Fruit fly (Drosophila melanogaster) whole organism, embryonic: ENCODE data around the gene Trs20.

ENCODE experiments used
- Aef1 ChIP-seq: fragments of 200-800 bp; sonication (Bioruptor generic); IDR thresholded peaks from 3 replicates; pipeline ENCODE4 v1.3.6; 2022; ENCODE audit warnings: missing biosample characterization, missing genetic modification characterization
- Bgb ChIP-seq: fragments of 200-800 bp; sonication (Bioruptor generic); IDR thresholded peaks from 2 replicates; pipeline ENCODE4 v1.3.6; 2022; ENCODE audit warnings: missing biosample characterization, missing genetic modification characterization; ENCODE audit not compliant: partially characterized antibody
- CG10147 ChIP-seq: fragments of 200-800 bp; sonication (Bioruptor generic); optimal IDR thresholded peaks from 2 replicates; lab custom pipeline; 2019; ENCODE audit warnings: missing biosample characterization, mild to moderate bottlenecking, missing genetic modification characterization, moderate library complexity
- CG10209 ChIP-seq: fragments of 200-800 bp; sonication (Bioruptor generic); optimal IDR thresholded peaks from 3 replicates; lab custom pipeline; 2017; ENCODE audit warnings: missing biosample characterization, mild to moderate bottlenecking, missing genetic modification characterization, missing genetic modification reagents
- CG11247 ChIP-seq: fragments of 200-800 bp; sonication (Bioruptor generic); IDR thresholded peaks from 2 replicates; pipeline ENCODE4 v1.3.6; 2022; ENCODE audit warnings: missing biosample characterization, missing genetic modification characterization
- CG12104 ChIP-seq: fragments of 200-800 bp; sonication (Bioruptor generic); optimal IDR thresholded peaks from 3 replicates; lab custom pipeline; 2016; ENCODE audit warnings: missing biosample characterization, missing genetic modification characterization
- CG14050 ChIP-seq: fragments of 200-800 bp; sonication (Bioruptor generic); IDR thresholded peaks from 3 replicates; pipeline ENCODE4 v1.3.6; 2022; ENCODE audit warnings: missing biosample characterization, missing genetic modification characterization
- CG14860 ChIP-seq: fragments of 200-800 bp; sonication (Bioruptor generic); IDR thresholded peaks from 3 replicates; pipeline ENCODE4 v1.3.6; 2022; ENCODE audit warnings: missing biosample characterization, missing genetic modification characterization; ENCODE audit not compliant: partially characterized antibody
- CG15269 ChIP-seq: fragments of 200-800 bp; sonication (Bioruptor generic); optimal IDR thresholded peaks from 2 replicates; lab custom pipeline; 2018; ENCODE audit warnings: missing biosample characterization, mild to moderate bottlenecking, missing genetic modification characterization, moderate library complexity
- CG1529 ChIP-seq: fragments of 200-800 bp; sonication (Bioruptor generic); optimal IDR thresholded peaks from 3 replicates; lab custom pipeline; 2018; ENCODE audit warnings: missing biosample characterization, missing genetic modification characterization
- CG17359 ChIP-seq: fragments of 200-800 bp; sonication (Bioruptor generic); optimal IDR thresholded peaks from 3 replicates; lab custom pipeline; 2018; ENCODE audit warnings: missing biosample characterization, mild to moderate bottlenecking, missing genetic modification characterization, moderate library complexity
- CG17829 ChIP-seq: fragments of 200-800 bp; optimal IDR thresholded peaks from 2 replicates; lab custom pipeline; 2019; ENCODE audit warnings: missing biosample characterization, mild to moderate bottlenecking, missing genetic modification characterization, moderate library complexity
- CG17912 ChIP-seq: fragments of 200-800 bp; sonication (Bioruptor generic); optimal IDR thresholded peaks from 2 replicates; lab custom pipeline; 2018; ENCODE audit warnings: missing biosample characterization, mild to moderate bottlenecking, missing genetic modification characterization
- CG2889 ChIP-seq: fragments of 200-800 bp; sonication (Bioruptor generic); IDR thresholded peaks from 3 replicates; pipeline ENCODE4 v1.3.6; 2022; ENCODE audit warnings: missing biosample characterization, missing genetic modification characterization
- CG3163 ChIP-seq: fragments of 200-800 bp; sonication (Bioruptor generic); optimal IDR thresholded peaks from 3 replicates; lab custom pipeline; 2016; ENCODE audit warnings: missing biosample characterization, missing genetic modification characterization
- CG3847 ChIP-seq: fragments of 200-800 bp; sonication (Bioruptor generic); IDR thresholded peaks from 2 replicates; pipeline ENCODE4 v1.3.6; 2022; ENCODE audit warnings: missing biosample characterization, missing genetic modification characterization
- CG6683 ChIP-seq: fragments of 200-800 bp; sonication (Bioruptor generic); optimal IDR thresholded peaks from 2 replicates; lab custom pipeline; 2017; ENCODE audit warnings: missing biosample characterization, mild to moderate bottlenecking, missing genetic modification characterization, missing genetic modification reagents
- CG7745 ChIP-seq: fragments of 200-800 bp; sonication (Bioruptor generic); optimal IDR thresholded peaks from 2 replicates; lab custom pipeline; 2018; ENCODE audit warnings: missing biosample characterization, mild to moderate bottlenecking, missing genetic modification characterization, moderate library complexity
- CG8924 ChIP-seq: fragments of 200-800 bp; optimal IDR thresholded peaks from 3 replicates; lab custom pipeline; 2019; ENCODE audit warnings: missing biosample characterization, mild to moderate bottlenecking, missing genetic modification characterization, moderate library complexity
- CTCF ChIP-seq: fragments of 200-800 bp; sonication (Bioruptor generic); optimal IDR thresholded peaks from 2 replicates; lab custom pipeline; 2017; ENCODE audit warnings: missing biosample characterization, mild to moderate bottlenecking, missing genetic modification characterization, moderate library complexity
- CoRest ChIP-seq: fragments of 200-800 bp; sonication (Bioruptor generic); optimal IDR thresholded peaks from 3 replicates; lab custom pipeline; 2018; ENCODE audit warnings: missing biosample characterization, mild to moderate bottlenecking, missing genetic modification characterization, moderate library complexity
- Deaf1 ChIP-seq: fragments of 200-800 bp; optimal IDR thresholded peaks from 3 replicates; lab custom pipeline; 2019; ENCODE audit warnings: missing biosample characterization, mild to moderate bottlenecking, missing genetic modification characterization, moderate library complexity
- HHEX ChIP-seq: fragments of 200-800 bp; sonication (Bioruptor generic); optimal IDR thresholded peaks from 3 replicates; lab custom pipeline; 2017; ENCODE audit warnings: missing biosample characterization, mild to moderate bottlenecking, missing genetic modification characterization, missing genetic modification reagents
- HLH54F ChIP-seq: fragments of 200-800 bp; sonication (Bioruptor generic); optimal IDR thresholded peaks from 3 replicates; lab custom pipeline; 2016; ENCODE audit warnings: missing biosample characterization, missing genetic modification characterization
- Mad ChIP-seq: fragments of 200-800 bp; sonication (Bioruptor generic); optimal IDR thresholded peaks from 2 replicates; lab custom pipeline; 2016; ENCODE audit warnings: missing biosample characterization, missing genetic modification characterization
- Myb ChIP-seq: fragments of 200-800 bp; sonication (Bioruptor generic); optimal IDR thresholded peaks from 2 replicates; lab custom pipeline; 2016; ENCODE audit warnings: missing biosample characterization, missing genetic modification characterization
- Oaz ChIP-seq: fragments of 200-800 bp; sonication (Bioruptor generic); IDR thresholded peaks from 2 replicates; pipeline ENCODE4 v1.3.6; 2022; ENCODE audit warnings: missing biosample characterization, missing genetic modification characterization
- Opbp ChIP-seq: fragments of 200-800 bp; sonication (Bioruptor generic); IDR thresholded peaks from 3 replicates; pipeline ENCODE4 v1.3.6; 2022; ENCODE audit warnings: missing biosample characterization, missing genetic modification characterization; ENCODE audit not compliant: partially characterized antibody
- Scr ChIP-seq: fragments of 200-800 bp; sonication (Bioruptor generic); IDR thresholded peaks from 2 replicates; pipeline ENCODE4 v1.3.6; 2022; ENCODE audit warnings: missing biosample characterization, missing genetic modification characterization; ENCODE audit not compliant: partially characterized antibody
- bcd ChIP-seq: fragments of 200-800 bp; sonication (Bioruptor generic); optimal IDR thresholded peaks from 2 replicates; lab custom pipeline; 2017; ENCODE audit warnings: missing biosample characterization, mild to moderate bottlenecking, missing genetic modification characterization
- bowl ChIP-seq: fragments of 200-800 bp; sonication (Bioruptor generic); IDR thresholded peaks from 2 replicates; pipeline ENCODE4 v1.3.6; 2022; ENCODE audit warnings: missing biosample characterization, missing genetic modification characterization
- chn ChIP-seq: fragments of 200-800 bp; sonication (Bioruptor generic); optimal IDR thresholded peaks from 2 replicates; lab custom pipeline; 2016; ENCODE audit warnings: missing biosample characterization, missing genetic modification characterization
- dmrt99B ChIP-seq: fragments of 200-800 bp; sonication (Bioruptor generic); optimal IDR thresholded peaks from 2 replicates; lab custom pipeline; 2018; ENCODE audit warnings: missing biosample characterization, mild to moderate bottlenecking, missing genetic modification characterization, moderate library complexity
- dysf ChIP-seq: fragments of 200-800 bp; sonication (Bioruptor generic); IDR thresholded peaks from 3 replicates; pipeline ENCODE4 v1.3.6; 2022; ENCODE audit warnings: missing biosample characterization, missing genetic modification characterization
- emc ChIP-seq: fragments of 200-800 bp; sonication (Bioruptor generic); optimal IDR thresholded peaks from 2 replicates; lab custom pipeline; 2016; ENCODE audit warnings: missing biosample characterization, missing genetic modification characterization
- eve ChIP-seq, 2 experiments: fragments of >200 bp; optimal IDR thresholded peaks; 2 replicates each; lab custom pipeline; 2017; ENCODE audit warnings: missing biosample characterization in 2 of 2, missing genetic modification characterization in 2 of 2
- ewg ChIP-seq: fragments of 200-800 bp; sonication (Bioruptor generic); optimal IDR thresholded peaks from 3 replicates; lab custom pipeline; 2017; ENCODE audit warnings: mild to moderate bottlenecking, missing biosample characterization, missing genetic modification reagents, missing genetic modification characterization
- ftz-f1 ChIP-seq: fragments of 200-800 bp; sonication (Bioruptor generic); optimal IDR thresholded peaks from 2 replicates; lab custom pipeline; 2016; ENCODE audit warnings: missing biosample characterization, missing genetic modification characterization
- fu2 ChIP-seq: fragments of 200-800 bp; sonication (Bioruptor generic); optimal IDR thresholded peaks from 2 replicates; lab custom pipeline; 2016; ENCODE audit warnings: missing biosample characterization, missing genetic modification characterization
- gem ChIP-seq: fragments of 200-800 bp; sonication (Bioruptor generic); optimal IDR thresholded peaks from 2 replicates; lab custom pipeline; 2019; ENCODE audit warnings: missing biosample characterization, mild to moderate bottlenecking, missing genetic modification characterization, moderate library complexity
- her ChIP-seq: fragments of 200-800 bp; sonication (Bioruptor generic); optimal IDR thresholded peaks from 2 replicates; lab custom pipeline; 2016; ENCODE audit warnings: missing biosample characterization, missing genetic modification characterization
- ind ChIP-seq: fragments of 200-800 bp; sonication (Bioruptor generic); optimal IDR thresholded peaks from 3 replicates; lab custom pipeline; 2016; ENCODE audit warnings: missing biosample characterization, missing genetic modification characterization
- jing ChIP-seq: fragments of 200-800 bp; sonication (Bioruptor generic); optimal IDR thresholded peaks from 2 replicates; lab custom pipeline; 2018; ENCODE audit warnings: missing biosample characterization, mild to moderate bottlenecking, missing genetic modification characterization
- jumu ChIP-seq: fragments of 200-800 bp; sonication (Bioruptor generic); optimal IDR thresholded peaks from 3 replicates; lab custom pipeline; 2016; ENCODE audit warnings: missing biosample characterization, missing genetic modification characterization
- lbe ChIP-seq: fragments of 200-800 bp; sonication (Bioruptor generic); optimal IDR thresholded peaks from 2 replicates; lab custom pipeline; 2016; ENCODE audit warnings: missing biosample characterization, mild to moderate bottlenecking, missing genetic modification characterization
- mirr ChIP-seq: fragments of 200-800 bp; sonication (Bioruptor generic); optimal IDR thresholded peaks from 3 replicates; lab custom pipeline; 2018; ENCODE audit warnings: missing biosample characterization, mild to moderate bottlenecking, missing genetic modification characterization
- sob ChIP-seq: fragments of 200-800 bp; sonication (Bioruptor generic); IDR thresholded peaks from 2 replicates; pipeline ENCODE4 v1.3.6; 2022; ENCODE audit warnings: missing biosample characterization, missing genetic modification characterization
- tin ChIP-seq: fragments of 200-800 bp; sonication (Bioruptor generic); optimal IDR thresholded peaks from 3 replicates; lab custom pipeline; 2016; ENCODE audit warnings: missing biosample characterization, missing genetic modification characterization
- usp ChIP-seq: fragments of >200 bp; optimal IDR thresholded peaks from 2 replicates; lab custom pipeline; 2017; ENCODE audit warnings: missing biosample characterization, missing genetic modification characterization
- vvl ChIP-seq: fragments of 200-800 bp; sonication (Bioruptor generic); IDR thresholded peaks from 2 replicates; pipeline ENCODE4 v1.3.6; 2022; ENCODE audit warnings: missing biosample characterization, missing genetic modification characterization

Gene Trs20

dm6 chr3L:16165356-16166168, 34.1 kb upstream of the Trs20 start (continued):
- TF ChIP-seq CG17912 (GFP tag; lab: Kevin White, UChicago), result no peak
- TF ChIP-seq Mad (GFP tag; lab: Kevin White, UChicago), result no peak
- no peak for TF ChIP-seq Bgb
- TF ChIP-seq jing, result peak; percentile 6
- TF ChIP-seq CG10147 (GFP tag; lab: Kevin White, UChicago), result peak; percentile 68
- peak; percentile 22 for TF ChIP-seq tin (GFP tag; lab: Kevin White, UChicago)
- TF ChIP-seq lbe, result peak; percentile 57
- TF ChIP-seq her (GFP tag; lab: Kevin White, UChicago), result peak; percentile 17
- peak; percentile 41; the same call in 1 of the 3 replicates for TF ChIP-seq CG2889 (GFP tag; lab: Robert Waterston, UW)
- TF ChIP-seq CG12104 (GFP tag; lab: Kevin White, UChicago), result peak; percentile 11
- TF ChIP-seq Myb (GFP tag; lab: Kevin White, UChicago), result peak; percentile 29
- TF ChIP-seq fu2 (GFP tag; lab: Kevin White, UChicago), result peak; percentile 61
- peak; percentile 68 for TF ChIP-seq dysf (GFP tag; lab: Robert Waterston, UW)
- TF ChIP-seq HLH54F (GFP tag; lab: Kevin White, UChicago), result peak; percentile 68
- peak; percentile 56 for TF ChIP-seq CG3847
- TF ChIP-seq CTCF (GFP tag; lab: Kevin White, UChicago), result no peak
- peak; percentile 56 for TF ChIP-seq ind
- peak; percentile 3 for TF ChIP-seq CG3163 (GFP tag; lab: Kevin White, UChicago)
- no peak for TF ChIP-seq mirr
- TF ChIP-seq Aef1 (GFP tag; lab: Robert Waterston, UW), result no peak
- no peak for TF ChIP-seq CG7745 (tag; lab: Kevin White, UChicago)
- TF ChIP-seq CoRest, result peak; percentile 69
- no peak for TF ChIP-seq CG17829 (tag; lab: Kevin White, UChicago)
- no peak for TF ChIP-seq Opbp (GFP tag; lab: Robert Waterston, UW)
- TF ChIP-seq ftz-f1, result no peak
- peak; percentile 45; the same call in 1 of the 2 replicates for TF ChIP-seq CG11247
- no peak for TF ChIP-seq Scr
- TF ChIP-seq HHEX, result peak; percentile 8
- TF ChIP-seq jumu (GFP tag; lab: Kevin White, UChicago), result peak; percentile 5
- TF ChIP-seq eve (GFP tag; optimal IDR thresholded peaks at IDR 0.05; lab: Kevin White, UChicago), result peak in 1 of 2 experiments; percentile 2
- peak; percentile 42 for TF ChIP-seq CG15269 (tag; lab: Kevin White, UChicago)
- peak; percentile 36 for TF ChIP-seq CG8924 (tag; lab: Kevin White, UChicago)
- TF ChIP-seq CG14050 (GFP tag; lab: Robert Waterston, UW), result no peak
- peak; percentile 39; the same call in 1 of the 2 replicates for TF ChIP-seq sob
- peak; percentile 44 for TF ChIP-seq CG10209
- TF ChIP-seq usp, result no peak
- peak; percentile 8 for TF ChIP-seq Deaf1
- peak; percentile 60 for TF ChIP-seq vvl
- TF ChIP-seq dmrt99B, result peak; percentile 52
- peak; percentile 64 for TF ChIP-seq gem
- TF ChIP-seq bcd, result peak; percentile 41
- TF ChIP-seq CG6683 (GFP tag; lab: Kevin White, UChicago), result no peak
- TF ChIP-seq emc (GFP tag; lab: Kevin White, UChicago), result peak; percentile 11
- no peak for TF ChIP-seq CG1529 (GFP tag; lab: Kevin White, UChicago)
- no peak for TF ChIP-seq bowl
- TF ChIP-seq CG17359 (tag; lab: Kevin White, UChicago), result peak; percentile 31
- no peak for TF ChIP-seq CG14860 (GFP tag; lab: Robert Waterston, UW)
- TF ChIP-seq ewg (GFP tag; lab: Kevin White, UChicago), result peak; percentile 16
- no peak for TF ChIP-seq Oaz (GFP tag; lab: Robert Waterston, UW)
- TF ChIP-seq chn (GFP tag; lab: Kevin White, UChicago), result no peak
